Worm (Caenorhabditis elegans): ENCODE results near the gene Y43F4A.4.

ce11 chrIII:13268856-13269255 lies 23.5 kb downstream of the Y43F4A.4 start, which contains the start of gene cpf-2:
- peak; percentile 18 for TF ChIP-seq dao-5 (tag; optimal IDR thresholded peaks at IDR 0.05)
- TF ChIP-seq W03F9.2 (tag; optimal IDR thresholded peaks at IDR 0.05): peak; percentile 76
- TF ChIP-seq him-1 (tag; optimal IDR thresholded peaks at IDR 0.05): peak; percentile 82

Measured in whole organism, L4/young adult.